Worm (Caenorhabditis elegans) whole organism, young adult: Measurements from ENCODE around the gene fbxa-115.

Experiments
- B0336.3 ChIP-seq: fragments of 200-800 bp; sonication (Bioruptor generic); IDR thresholded peaks from 2 replicates; pipeline ENCODE4 v1.3.6; 2022; ENCODE audit warnings: missing genetic modification characterization, missing compliant biosample characterization
- C06A6.2 ChIP-seq: fragments of 200-800 bp; sonication (Bioruptor generic); conservative IDR thresholded peaks from 2 replicates; pipeline ENCODE4 v1.3.6; 2022; ENCODE audit warnings: missing genetic modification characterization, missing compliant biosample characterization
- F22D6.2 ChIP-seq: sonication (generic microtip); optimal IDR thresholded peaks from 2 replicates; lab custom pipeline; 2016; ENCODE audit warnings: mild to moderate bottlenecking, missing genetic modification characterization, missing compliant biosample characterization
- ceh-91 ChIP-seq: fragments of 200-800 bp; sonication (Bioruptor generic); IDR thresholded peaks from 2 replicates; pipeline ENCODE4 v1.3.6; 2022; ENCODE audit warnings: missing genetic modification reagents, missing genetic modification characterization, missing compliant biosample characterization
- dox-1 ChIP-seq: fragments of 200-800 bp; sonication (Bioruptor generic); IDR thresholded peaks from 2 replicates; pipeline ENCODE4 v1.3.6; 2022; ENCODE audit warnings: missing genetic modification reagents, missing genetic modification characterization, missing compliant biosample characterization
- fkh-3 ChIP-seq: sonication (generic microtip); optimal IDR thresholded peaks from 2 replicates; lab custom pipeline; 2016; ENCODE audit warnings: mild to moderate bottlenecking, missing genetic modification characterization, missing compliant biosample characterization
- hsf-1 ChIP-seq: fragments of 200-800 bp; sonication (Bioruptor generic); IDR thresholded peaks from 2 replicates; pipeline ENCODE4 v1.3.6; 2022; ENCODE audit warnings: missing genetic modification reagents, missing genetic modification characterization, missing compliant biosample characterization
- nfya-1 ChIP-seq: sonication (generic microtip); optimal IDR thresholded peaks from 2 replicates; lab custom pipeline; 2017; ENCODE audit warnings: antibody characterized with exemption, missing compliant biosample characterization, missing genetic modification characterization, borderline replicate concordance; ENCODE audit not compliant: insufficient read depth
- unc-130 ChIP-seq: sonication (generic microtip); optimal IDR thresholded peaks from 2 replicates; lab custom pipeline; 2016; ENCODE audit warnings: missing genetic modification reagents, missing genetic modification characterization, missing compliant biosample characterization
- ztf-28 ChIP-seq: fragments of 200-800 bp; sonication (Bioruptor generic); IDR thresholded peaks from 2 replicates; pipeline ENCODE4 v1.3.6; 2022; ENCODE audit warnings: missing genetic modification reagents, missing genetic modification characterization, missing compliant biosample characterization
- ztf-6 ChIP-seq: fragments of 200-800 bp; sonication (Bioruptor generic); IDR thresholded peaks from 2 replicates; pipeline ENCODE4 v1.3.6; 2022; ENCODE audit warnings: missing genetic modification reagents, missing genetic modification characterization, missing compliant biosample characterization

- TF ChIP-seq F22D6.2 (tag; lab: Kevin White, UChicago), result no peak
- no peak for TF ChIP-seq dox-1 (GFP tag; lab: Robert Waterston, UW)
- TF ChIP-seq ztf-6 (GFP tag; lab: Robert Waterston, UW), result no peak
- TF ChIP-seq C06A6.2 (GFP tag; lab: Robert Waterston, UW), result no peak
- TF ChIP-seq fkh-3 (tag; lab: Kevin White, UChicago), result no peak
- TF ChIP-seq ceh-91, result no peak
- no peak for TF ChIP-seq ztf-28 (GFP tag; lab: Robert Waterston, UW)
- no peak for TF ChIP-seq unc-130 (GFP tag; lab: Kevin White, UChicago)
- TF ChIP-seq B0336.3 (GFP tag; lab: Robert Waterston, UW), result no peak
- no peak for TF ChIP-seq nfya-1 (tag; lab: Kevin White, UChicago)
- TF ChIP-seq hsf-1 (GFP tag; lab: Robert Waterston, UW), result no peak
Measured at ce11 chrV:20233743-20234142, 41.8 kb upstream of the fbxa-115 start, which contains the start of gene Y113G7B.15.
